Worm (Caenorhabditis elegans) whole organism, early embryonic: ENCODE data around the gene K02D3.1.

Experiments
- hmbx-1 ChIP-seq: sonication (generic microtip); optimal IDR thresholded peaks from 2 replicates; lab custom pipeline; 2016; ENCODE audit warnings: mild to moderate bottlenecking, missing genetic modification characterization, missing compliant biosample characterization

Gene K02D3.1

DNA sequence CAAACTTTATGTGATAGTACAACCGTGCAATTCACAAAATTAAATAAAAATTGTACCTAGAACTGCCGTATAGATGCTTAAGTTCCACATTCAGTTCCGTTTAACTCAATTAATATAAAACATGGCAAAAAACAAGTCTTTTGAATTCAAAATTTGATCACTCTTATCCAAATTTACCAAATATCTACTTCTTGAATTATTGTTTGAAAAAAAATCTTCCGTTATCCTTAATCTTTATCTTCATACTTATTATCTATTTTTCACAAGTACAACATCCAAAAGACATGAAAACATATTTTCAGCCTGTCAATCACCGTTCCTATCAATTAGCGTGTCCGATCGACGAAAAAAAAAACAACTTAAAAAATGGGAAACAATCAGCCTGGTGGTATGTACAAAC is 48.8 kb downstream of the K02D3.1 start, which contains the start of gene aakb-1:
aakb-1 (plus strand) TSS at position 301 of the 400 bp plus-strand sequence.
- TF ChIP-seq hmbx-1 (tag; lab: Kevin White, UChicago) = no peak
